Worm (Caenorhabditis elegans) whole organism, young adult: ENCODE measurements around the gene T23F11.6.

Source experiments
- B0019.2 ChIP-seq: fragments of 200-800 bp; sonication (Bioruptor generic); conservative IDR thresholded peaks from 2 replicates; pipeline ENCODE4 v1.3.6; 2022; ENCODE audit warnings: missing genetic modification reagents, missing genetic modification characterization, missing compliant biosample characterization
- B0336.3 ChIP-seq: fragments of 200-800 bp; sonication (Bioruptor generic); IDR thresholded peaks from 2 replicates; pipeline ENCODE4 v1.3.6; 2022; ENCODE audit warnings: missing genetic modification characterization, missing compliant biosample characterization
- C06A6.2 ChIP-seq: fragments of 200-800 bp; sonication (Bioruptor generic); conservative IDR thresholded peaks from 2 replicates; pipeline ENCODE4 v1.3.6; 2022; ENCODE audit warnings: missing genetic modification characterization, missing compliant biosample characterization
- F10E7.11 ChIP-seq: sonication (generic microtip); optimal IDR thresholded peaks from 2 replicates; lab custom pipeline; 2017; ENCODE audit warnings: mild to moderate bottlenecking, missing genetic modification characterization, moderate library complexity, missing compliant biosample characterization
- F22D6.2 ChIP-seq: sonication (generic microtip); optimal IDR thresholded peaks from 2 replicates; lab custom pipeline; 2016; ENCODE audit warnings: mild to moderate bottlenecking, missing genetic modification characterization, missing compliant biosample characterization
- F33H1.4 ChIP-seq: fragments of 200-800 bp; sonication (Bioruptor generic); IDR thresholded peaks from 2 replicates; pipeline ENCODE4 v1.3.6; 2022; ENCODE audit warnings: missing genetic modification reagents, missing genetic modification characterization, missing compliant biosample characterization
- F49E8.2 ChIP-seq: sonication (generic microtip); optimal IDR thresholded peaks from 3 replicates; lab custom pipeline; 2017; ENCODE audit warnings: missing genetic modification characterization, mild to moderate bottlenecking, missing compliant biosample characterization, antibody characterized with exemption, moderate library complexity; ENCODE audit not compliant: insufficient read depth
- F52B5.7 ChIP-seq: sonication (generic microtip); optimal IDR thresholded peaks from 2 replicates; lab custom pipeline; 2016; ENCODE audit warnings: mild to moderate bottlenecking, missing genetic modification characterization, missing compliant biosample characterization
- F57A8.1 ChIP-seq: fragments of 200-800 bp; sonication (Bioruptor generic); optimal IDR thresholded peaks from 2 replicates; lab custom pipeline; 2018; ENCODE audit warnings: mild to moderate bottlenecking, missing genetic modification characterization, moderate library complexity, missing compliant biosample characterization
- T07F8.4 ChIP-seq: sonication (generic microtip); optimal IDR thresholded peaks from 2 replicates; lab custom pipeline; 2016; ENCODE audit warnings: mild to moderate bottlenecking, missing genetic modification characterization, moderate library complexity, missing compliant biosample characterization
- Y67H2A.10 ChIP-seq: fragments of 200-800 bp; sonication (Bioruptor generic); conservative IDR thresholded peaks from 2 replicates; pipeline ENCODE4 v1.3.6; 2022; ENCODE audit warnings: missing genetic modification reagents, missing genetic modification characterization, missing compliant biosample characterization
- ama-1 ChIP-seq, 3 experiments: fragments of 150-350 bp in 1 of 3; sonication (generic microtip) in 2 of 3; optimal IDR thresholded peaks; 2 replicates each; lab custom pipeline; 2014 to 2018; ENCODE audit warnings: missing biosample characterization in 2 of 3, missing genetic modification characterization in 2 of 3, missing genetic modification reagents in 2 of 3
- aptf-3 ChIP-seq: fragments of 200-800 bp; sonication (Bioruptor generic); IDR thresholded peaks from 2 replicates; pipeline ENCODE4 v1.3.6; 2022; ENCODE audit warnings: missing genetic modification characterization, missing compliant biosample characterization
- athp-1 ChIP-seq: sonication (generic microtip); optimal IDR thresholded peaks from 2 replicates; lab custom pipeline; 2017; ENCODE audit warnings: mild to moderate bottlenecking, missing genetic modification characterization, missing compliant biosample characterization
- attf-3 ChIP-seq: fragments of 200-800 bp; sonication (Bioruptor generic); conservative IDR thresholded peaks from 2 replicates; pipeline ENCODE4 v1.3.6; 2022; ENCODE audit warnings: missing genetic modification reagents, missing genetic modification characterization, missing compliant biosample characterization
- attf-6 ChIP-seq: fragments of 200-800 bp; sonication (Bioruptor generic); IDR thresholded peaks from 2 replicates; pipeline ENCODE4 v1.3.6; 2022; ENCODE audit warnings: missing genetic modification reagents, missing genetic modification characterization, missing compliant biosample characterization
- bed-1 ChIP-seq: fragments of 200-800 bp; sonication (Bioruptor generic); IDR thresholded peaks from 2 replicates; pipeline ENCODE4 v1.3.6; 2022; ENCODE audit warnings: missing genetic modification reagents, missing genetic modification characterization, missing compliant biosample characterization
- cebp-1 ChIP-seq, 2 experiments: fragments of 200-800 bp in 1 of 2; sonication (Bioruptor generic) in 1 of 2; sonication (generic microtip) in 1 of 2; IDR thresholded peaks in 1 of 2; optimal IDR thresholded peaks in 1 of 2; 2 replicates each; pipeline versions ENCODE4 v1.3.6 to Lab custom; 2017 to 2022; ENCODE audit warnings: missing compliant biosample characterization in 2 of 2, missing genetic modification characterization in 2 of 2, mild to moderate bottlenecking in 1 of 2, missing genetic modification reagents in 1 of 2, moderate library complexity in 1 of 2
- ceh-40 ChIP-seq: fragments of 200-800 bp; sonication (Bioruptor generic); IDR thresholded peaks from 2 replicates; pipeline ENCODE4 v1.3.6; 2022; ENCODE audit warnings: missing genetic modification characterization, missing compliant biosample characterization
- ceh-58 ChIP-seq: fragments of 200-800 bp; sonication (Bioruptor generic); IDR thresholded peaks from 2 replicates; pipeline ENCODE4 v1.3.6; 2022; ENCODE audit warnings: missing genetic modification characterization, missing compliant biosample characterization
- chd-7 ChIP-seq: sonication (generic microtip); optimal IDR thresholded peaks from 2 replicates; lab custom pipeline; 2016; ENCODE audit warnings: mild to moderate bottlenecking, missing genetic modification characterization, moderate library complexity, missing compliant biosample characterization
- dox-1 ChIP-seq: fragments of 200-800 bp; sonication (Bioruptor generic); IDR thresholded peaks from 2 replicates; pipeline ENCODE4 v1.3.6; 2022; ENCODE audit warnings: missing genetic modification reagents, missing genetic modification characterization, missing compliant biosample characterization
- dpl-1 ChIP-seq: fragments of 150-350 bp; optimal IDR thresholded peaks from 2 replicates; lab custom pipeline; 2014; ENCODE audit warnings: missing biosample characterization, missing genetic modification reagents, missing genetic modification characterization
- egl-18 ChIP-seq: fragments of 200-800 bp; sonication (Bioruptor generic); IDR thresholded peaks from 2 replicates; pipeline ENCODE4 v1.3.6; 2022; ENCODE audit warnings: missing genetic modification reagents, missing genetic modification characterization, missing compliant biosample characterization
- egl-44 ChIP-seq: fragments of 200-800 bp; sonication (Bioruptor generic); IDR thresholded peaks from 2 replicates; pipeline ENCODE4 v1.3.6; 2022; ENCODE audit warnings: missing genetic modification reagents, missing genetic modification characterization, missing compliant biosample characterization
- ekl-4 ChIP-seq: fragments of 200-800 bp; sonication (Bioruptor generic); IDR thresholded peaks from 2 replicates; pipeline ENCODE4 v1.3.6; 2022; ENCODE audit warnings: missing genetic modification reagents, missing genetic modification characterization, missing compliant biosample characterization
- hlh-12 ChIP-seq: sonication (generic microtip); optimal IDR thresholded peaks from 2 replicates; lab custom pipeline; 2016; ENCODE audit warnings: missing genetic modification characterization, missing compliant biosample characterization
- hrde-1 ChIP-seq: sonication (generic microtip); optimal IDR thresholded peaks from 2 replicates; lab custom pipeline; 2016; ENCODE audit warnings: missing genetic modification characterization, mild to moderate bottlenecking, missing compliant biosample characterization, moderate library complexity, missing genotype, missing genetic modification reagents, borderline replicate concordance
- hsf-1 ChIP-seq: fragments of 200-800 bp; sonication (Bioruptor generic); IDR thresholded peaks from 2 replicates; pipeline ENCODE4 v1.3.6; 2022; ENCODE audit warnings: missing genetic modification reagents, missing genetic modification characterization, missing compliant biosample characterization
- let-607 ChIP-seq, 2 experiments: fragments of 200-800 bp in 1 of 2; sonication (Bioruptor generic) in 1 of 2; sonication (generic microtip) in 1 of 2; optimal IDR thresholded peaks; 2 replicates each; lab custom pipeline; 2016 to 2018; ENCODE audit warnings: mild to moderate bottlenecking in 2 of 2, missing compliant biosample characterization in 2 of 2, missing genetic modification characterization in 2 of 2, moderate library complexity in 2 of 2, missing genotype in 1 of 2
- lin-26 ChIP-seq: fragments of 200-800 bp; sonication (Bioruptor generic); IDR thresholded peaks from 2 replicates; pipeline ENCODE4 v1.3.6; 2022; ENCODE audit warnings: missing genetic modification reagents, missing genetic modification characterization, missing compliant biosample characterization
- lin-40 ChIP-seq: sonication (generic microtip); optimal IDR thresholded peaks from 2 replicates; lab custom pipeline; 2016; ENCODE audit warnings: missing genetic modification characterization, mild to moderate bottlenecking, missing compliant biosample characterization, missing genotype, missing genetic modification reagents
- lir-1 ChIP-seq: fragments of 200-800 bp; sonication (Bioruptor generic); conservative IDR thresholded peaks from 2 replicates; pipeline ENCODE4 v1.3.6; 2022; ENCODE audit warnings: missing genetic modification reagents, missing genetic modification characterization, missing compliant biosample characterization
- mes-4 ChIP-seq: sonication (generic microtip); optimal IDR thresholded peaks from 2 replicates; lab custom pipeline; 2016; ENCODE audit warnings: missing genotype, missing genetic modification characterization, missing compliant biosample characterization
- mxl-1 ChIP-seq: sonication (generic microtip); optimal IDR thresholded peaks from 2 replicates; lab custom pipeline; 2016; ENCODE audit warnings: missing genetic modification characterization, missing compliant biosample characterization
- nfya-2 ChIP-seq: fragments of 200-800 bp; sonication (Bioruptor generic); IDR thresholded peaks from 2 replicates; pipeline ENCODE4 v1.3.6; 2022; ENCODE audit warnings: missing genetic modification reagents, missing genetic modification characterization, missing compliant biosample characterization
- nfyb-1 ChIP-seq: fragments of 200-800 bp; sonication (Bioruptor generic); IDR thresholded peaks from 2 replicates; pipeline ENCODE4 v1.3.6; 2022; ENCODE audit warnings: missing genetic modification reagents, missing genetic modification characterization, missing compliant biosample characterization
- nhr-120 ChIP-seq: fragments of 200-800 bp; sonication (Bioruptor generic); IDR thresholded peaks from 2 replicates; pipeline ENCODE4 v1.3.6; 2022; ENCODE audit warnings: missing genetic modification characterization, missing compliant biosample characterization
- nhr-179 ChIP-seq: sonication (generic microtip); optimal IDR thresholded peaks from 2 replicates; lab custom pipeline; 2016; ENCODE audit warnings: mild to moderate bottlenecking, missing genetic modification characterization, missing compliant biosample characterization
- rcor-1 ChIP-seq: fragments of 200-800 bp; sonication (Bioruptor generic); IDR thresholded peaks from 2 replicates; pipeline ENCODE4 v1.3.6; 2022; ENCODE audit warnings: missing genetic modification reagents, missing genetic modification characterization, missing compliant biosample characterization
- rec-8 ChIP-seq, 2 experiments: sonication (generic microtip); optimal IDR thresholded peaks; 2 replicates each; lab custom pipeline; 2016; ENCODE audit warnings: mild to moderate bottlenecking in 2 of 2, missing genetic modification characterization in 2 of 2, missing genetic modification reagents in 2 of 2, missing genotype in 2 of 2, missing biosample characterization in 1 of 2, missing compliant biosample characterization in 1 of 2, moderate library complexity in 1 of 2
- sdz-38 ChIP-seq: sonication (generic microtip); optimal IDR thresholded peaks from 2 replicates; lab custom pipeline; 2016; ENCODE audit warnings: missing genotype, missing genetic modification characterization, missing compliant biosample characterization
- sea-2 ChIP-seq: fragments of 200-800 bp; sonication (Bioruptor generic); IDR thresholded peaks from 2 replicates; pipeline ENCODE4 v1.3.6; 2022; ENCODE audit warnings: missing genetic modification characterization, missing compliant biosample characterization
- tbx-9 ChIP-seq: sonication (generic microtip); optimal IDR thresholded peaks from 2 replicates; lab custom pipeline; 2016; ENCODE audit warnings: borderline replicate concordance, missing genetic modification characterization, inconsistent platforms, missing compliant biosample characterization
- unc-130 ChIP-seq: sonication (generic microtip); optimal IDR thresholded peaks from 2 replicates; lab custom pipeline; 2016; ENCODE audit warnings: missing genetic modification reagents, missing genetic modification characterization, missing compliant biosample characterization
- xnd-1 ChIP-seq: sonication (generic microtip); optimal IDR thresholded peaks from 2 replicates; lab custom pipeline; 2016; ENCODE audit warnings: missing genotype, missing genetic modification reagents, missing genetic modification characterization, missing compliant biosample characterization
- ztf-26 ChIP-seq: sonication (generic microtip); optimal IDR thresholded peaks from 2 replicates; lab custom pipeline; 2017; ENCODE audit warnings: missing genetic modification characterization, missing compliant biosample characterization

The T23F11.6 gene

DNA sequence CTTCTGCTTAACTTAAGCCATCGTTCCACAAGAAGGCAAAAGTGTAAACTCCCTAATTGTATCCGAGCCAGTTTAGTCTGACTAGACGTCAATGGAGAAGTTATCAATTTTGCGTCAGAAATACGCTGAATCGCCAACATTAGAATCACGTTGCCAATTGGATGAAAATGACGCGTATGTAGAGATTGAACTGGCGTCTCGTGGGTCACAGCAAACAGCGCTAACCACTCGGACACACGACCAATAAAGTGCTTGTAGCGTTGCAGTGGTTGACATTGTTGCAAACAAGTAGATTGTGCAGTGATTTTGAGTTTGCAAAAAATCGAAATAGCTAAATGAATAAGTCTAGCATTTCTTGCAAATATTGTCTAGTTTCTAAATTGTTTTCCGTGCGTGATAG lies 41.9 kb upstream of the T23F11.6 start:
- TF ChIP-seq F52B5.7 (tag; lab: Kevin White, UChicago) (peak; percentile 91), lir-1 (no peak; the same call in 1 of the 2 replicates), F22D6.2 (tag; lab: Kevin White, UChicago) (peak; percentile 26), cebp-1 (GFP tag; IDR thresholded peaks at IDR 0.05; lab: Robert Waterston, UW) (peak; percentile 50; the same call in 1 of the 2 replicates), cebp-1 (tag; optimal IDR thresholded peaks at IDR 0.05; lab: Kevin White, UChicago) (no peak), nhr-120 (GFP tag; lab: Robert Waterston, UW) (0 out of 2 replicates have a peak, but pooled peaks have one; percentile 55), T07F8.4 (tag; lab: Kevin White, UChicago) (peak; percentile 87), B0336.3 (GFP tag; lab: Robert Waterston, UW) (peak; percentile 71), nfyb-1 (GFP tag; lab: Robert Waterston, UW) (peak; percentile 91), hrde-1 (tag; lab: Kevin White, UChicago) (peak; percentile 86), lin-40 (tag; lab: Kevin White, UChicago) (no peak), tbx-9 (tag; lab: Kevin White, UChicago) (peak; percentile 45), attf-3 (GFP tag; lab: Robert Waterston, UW) (0 out of 2 replicates have a peak, but pooled peaks have one; percentile 26), F49E8.2 (peak; percentile 90), chd-7 (tag; lab: Kevin White, UChicago) (peak; percentile 90), attf-6 (GFP tag; lab: Robert Waterston, UW) (peak; percentile 72; the same call in 1 of the 2 replicates), bed-1 (GFP tag; lab: Robert Waterston, UW) (no peak), ztf-26 (tag; lab: Kevin White, UChicago) (peak; percentile 4), hsf-1 (peak; percentile 59; the same call in 1 of the 2 replicates), Y67H2A.10 (peak; percentile 60; the same call in 1 of the 2 replicates), rcor-1 (GFP tag; lab: Robert Waterston, UW) (peak; percentile 23; the same call in 1 of the 2 replicates), F10E7.11 (tag; lab: Kevin White, UChicago) (peak; percentile 62), sea-2 (GFP tag; lab: Robert Waterston, UW) (no peak), xnd-1 (tag; lab: Kevin White, UChicago) (peak; percentile 26), ceh-40 (peak; percentile 76; the same call in 1 of the 2 replicates), ceh-58 (GFP tag; lab: Robert Waterston, UW) (0 out of 2 replicates have a peak, but pooled peaks have one; percentile 58), mxl-1 (peak; percentile 92), egl-18 (GFP tag; lab: Robert Waterston, UW) (0 out of 2 replicates have a peak, but pooled peaks have one; percentile 34), mes-4 (tag; lab: Kevin White, UChicago) (peak; percentile 91), athp-1 (tag; lab: Kevin White, UChicago) (peak; percentile 94), ekl-4 (peak; percentile 81), sdz-38 (no peak), B0019.2 (GFP tag; lab: Robert Waterston, UW) (peak; percentile 62; the same call in 1 of the 2 replicates), aptf-3 (GFP tag; lab: Robert Waterston, UW) (peak; percentile 90), F57A8.1 (peak; percentile 74), dpl-1 (GFP tag; lab: Kevin White, UChicago) (no peak), nfya-2 (GFP tag; lab: Robert Waterston, UW) (no peak), egl-44 (GFP tag; lab: Robert Waterston, UW) (peak; percentile 79), C06A6.2 (GFP tag; lab: Robert Waterston, UW) (no peak), ama-1 (optimal IDR thresholded peaks at IDR 0.05; lab: Kevin White, UChicago) (no peak), ama-1 (GFP tag; optimal IDR thresholded peaks at IDR 0.05; lab: Kevin White, UChicago) (peak; percentile 87 to 95), hlh-12 (tag; lab: Kevin White, UChicago) (peak; percentile 88), dox-1 (GFP tag; lab: Robert Waterston, UW) (peak; percentile 87), lin-26 (GFP tag; lab: Robert Waterston, UW) (peak; percentile 97), unc-130 (GFP tag; lab: Kevin White, UChicago) (peak; percentile 76), rec-8 (tag; optimal IDR thresholded peaks at IDR 0.05; lab: Kevin White, UChicago) (peak; percentile 78 to 96), let-607 (tag; optimal IDR thresholded peaks at IDR 0.05; lab: Kevin White, UChicago) (peak; percentile 33 to 64), F33H1.4 (peak; percentile 57), nhr-179 (no peak)
